Worm (Caenorhabditis elegans) whole organism, early embryonic: ENCODE results near the gene rpl-5.
A peak's percentile ranks its signal among the peaks of the same experiment; 100 is the strongest.

Source experiments
- B0310.2 ChIP-seq: sonication (generic microtip); optimal IDR thresholded peaks from 2 replicates; lab custom pipeline; 2016; ENCODE audit warnings: mild to moderate bottlenecking, missing genetic modification characterization, missing compliant biosample characterization
- F13C5.2 ChIP-seq: sonication (generic microtip); optimal IDR thresholded peaks from 2 replicates; lab custom pipeline; 2017; ENCODE audit warnings: mild to moderate bottlenecking, missing genetic modification characterization, inconsistent platforms, missing compliant biosample characterization
- aly-1 ChIP-seq: sonication (generic microtip); optimal IDR thresholded peaks from 2 replicates; lab custom pipeline; 2016; ENCODE audit warnings: missing genetic modification characterization, missing compliant biosample characterization
- ama-1 ChIP-seq: fragments of 150-350 bp; optimal IDR thresholded peaks from 2 replicates; lab custom pipeline; 2014
- ceh-13 ChIP-seq: fragments of 200-800 bp; sonication (Bioruptor generic); optimal IDR thresholded peaks from 2 replicates; lab custom pipeline; 2018; ENCODE audit warnings: mild to moderate bottlenecking, missing genetic modification characterization, missing compliant biosample characterization
- ceh-36 ChIP-seq: sonication (generic microtip); optimal IDR thresholded peaks from 2 replicates; lab custom pipeline; 2016; ENCODE audit warnings: missing genetic modification characterization, inconsistent platforms, missing compliant biosample characterization
- ets-7 ChIP-seq: sonication (generic microtip); optimal IDR thresholded peaks from 2 replicates; lab custom pipeline; 2016; ENCODE audit warnings: missing genotype, missing genetic modification characterization, missing compliant biosample characterization
- flt-1 ChIP-seq: fragments of 200-800 bp; sonication (Bioruptor generic); IDR thresholded peaks from 2 replicates; pipeline ENCODE4 v1.3.6; 2022; ENCODE audit warnings: missing genetic modification characterization, missing compliant biosample characterization
- hmbx-1 ChIP-seq: sonication (generic microtip); optimal IDR thresholded peaks from 2 replicates; lab custom pipeline; 2016; ENCODE audit warnings: mild to moderate bottlenecking, missing genetic modification characterization, missing compliant biosample characterization
- hmg-4 ChIP-seq: fragments of 200-800 bp; sonication (Bioruptor generic); optimal IDR thresholded peaks from 2 replicates; lab custom pipeline; 2018; ENCODE audit warnings: mild to moderate bottlenecking, missing genetic modification characterization, missing compliant biosample characterization
- hnd-1 ChIP-seq: sonication (generic microtip); optimal IDR thresholded peaks from 2 replicates; lab custom pipeline; 2016; ENCODE audit warnings: missing genetic modification characterization, missing compliant biosample characterization
- pes-1 ChIP-seq: fragments of 200-800 bp; sonication (Bioruptor generic); IDR thresholded peaks from 2 replicates; pipeline ENCODE4 v1.3.6; 2022; ENCODE audit warnings: missing genetic modification reagents, missing genetic modification characterization, missing compliant biosample characterization
- scrt-1 ChIP-seq: fragments of 200-800 bp; sonication (Bioruptor generic); IDR thresholded peaks from 2 replicates; pipeline ENCODE4 v1.3.6; 2022; ENCODE audit warnings: missing genetic modification characterization, missing compliant biosample characterization
- sea-1 ChIP-seq: fragments of 200-800 bp; sonication (Bioruptor generic); conservative IDR thresholded peaks from 2 replicates; pipeline ENCODE4 v1.3.6; 2022; ENCODE audit warnings: missing genetic modification characterization, missing compliant biosample characterization
- tbx-11 ChIP-seq: fragments of 200-800 bp; sonication (Bioruptor generic); IDR thresholded peaks from 2 replicates; pipeline ENCODE4 v1.3.6; 2022; ENCODE audit warnings: missing genetic modification characterization, missing compliant biosample characterization
- tbx-37 ChIP-seq: fragments of 200-800 bp; sonication (Bioruptor generic); conservative IDR thresholded peaks from 2 replicates; pipeline ENCODE4 v1.3.6; 2022; ENCODE audit warnings: missing genetic modification reagents, missing genetic modification characterization, missing compliant biosample characterization
- tra-4 ChIP-seq: sonication (generic microtip); optimal IDR thresholded peaks from 2 replicates; lab custom pipeline; 2017; ENCODE audit warnings: missing genetic modification characterization, missing compliant biosample characterization

The rpl-5 gene

ce11 chrII:8569038-8569977, at the start of gene rpl-5, which contains the start of gene col-38:
TSS of gene rpl-5 (plus strand) at chrII:8569927.
TSS of gene col-38 (minus strand) at chrII:8569088.
- TF ChIP-seq ceh-13, result no peak
- TF ChIP-seq tbx-37 (GFP tag; lab: Robert Waterston, UW), result no peak
- TF ChIP-seq hnd-1 (tag; lab: Kevin White, UChicago), result no peak
- TF ChIP-seq ama-1, result no peak
- peak; percentile 38; the same call in 1 of the 2 replicates for TF ChIP-seq flt-1 (GFP tag; lab: Robert Waterston, UW)
- TF ChIP-seq hmg-4 (GFP tag; lab: Kevin White, UChicago), result peak; percentile 39
- peak; percentile 73 for TF ChIP-seq F13C5.2

- TF ChIP-seq F13C5.2 (no peak), pes-1 (no peak), sea-1 (GFP tag; lab: Robert Waterston, UW) (no peak)
These were observed 49.1 kb upstream of the rpl-5 start, which contains the start of gene cht-2 for ce11 chrII:8520625-8521024. TSS of gene cht-2 (plus strand) at chrII:8520925.

ce11 chrII:8525133-8525736, 44.5 kb upstream of the rpl-5 start, which contains the start of the genes prp-9 and mrps-18B:
TSS of gene prp-9 (minus strand) at chrII:8525396.
TSS of gene mrps-18B (plus strand) at chrII:8525681.
- no peak for TF ChIP-seq F13C5.2
- TF ChIP-seq sea-1 (GFP tag; lab: Robert Waterston, UW), result no peak
- TF ChIP-seq scrt-1, result no peak
- TF ChIP-seq ceh-36 (tag; lab: Kevin White, UChicago), result no peak
- TF ChIP-seq B0310.2 (tag; lab: Kevin White, UChicago), result no peak
- no peak for TF ChIP-seq ets-7
- TF ChIP-seq hmbx-1, result no peak
- TF ChIP-seq flt-1 (GFP tag; lab: Robert Waterston, UW), result no peak
- no peak for TF ChIP-seq ceh-13
- no peak for TF ChIP-seq tbx-37 (GFP tag; lab: Robert Waterston, UW)
- no peak for TF ChIP-seq aly-1 (tag; lab: Kevin White, UChicago)
- no peak for TF ChIP-seq tbx-11 (GFP tag; lab: Robert Waterston, UW)
- TF ChIP-seq ama-1, result no peak
- no peak for TF ChIP-seq tra-4 (tag; lab: Kevin White, UChicago)
- TF ChIP-seq hmg-4 (GFP tag; lab: Kevin White, UChicago), result no peak
- no peak for TF ChIP-seq hnd-1 (tag; lab: Kevin White, UChicago)
- no peak for TF ChIP-seq pes-1

ce11 chrII:8529176-8529698, 40.5 kb upstream of the rpl-5 start:
- TF ChIP-seq F13C5.2 (no peak), ceh-36 (tag; lab: Kevin White, UChicago) (no peak), pes-1 (no peak), B0310.2 (tag; lab: Kevin White, UChicago) (no peak), sea-1 (GFP tag; lab: Robert Waterston, UW) (no peak), ama-1 (no peak), tbx-37 (GFP tag; lab: Robert Waterston, UW) (no peak), ceh-13 (no peak), aly-1 (tag; lab: Kevin White, UChicago) (no peak), hnd-1 (tag; lab: Kevin White, UChicago) (no peak), tbx-11 (GFP tag; lab: Robert Waterston, UW) (no peak), flt-1 (GFP tag; lab: Robert Waterston, UW) (no peak)

- TF ChIP-seq hmg-4 (GFP tag; lab: Kevin White, UChicago), result no peak
- no peak for TF ChIP-seq hmbx-1
These were observed 38.5 kb upstream of the rpl-5 start, which contains the start of gene gldi-7 for ce11 chrII:8531181-8531759. TSS of gene gldi-7 (minus strand) at chrII:8531222.

ce11 chrII:8532015-8532414, 37.7 kb upstream of the rpl-5 start:
- TF ChIP-seq hnd-1 (tag; lab: Kevin White, UChicago), result no peak
- TF ChIP-seq hmbx-1, result no peak
- no peak for TF ChIP-seq tbx-11 (GFP tag; lab: Robert Waterston, UW)
- TF ChIP-seq ama-1, result no peak

ce11 chrII:8536060-8536459, 33.7 kb upstream of the rpl-5 start, which contains the start of gene W01C9.2:
TSS of gene W01C9.2 (plus strand) at chrII:8536360.
- no peak for TF ChIP-seq B0310.2 (tag; lab: Kevin White, UChicago)
- no peak for TF ChIP-seq ama-1
- no peak for TF ChIP-seq tbx-11 (GFP tag; lab: Robert Waterston, UW)
- no peak for TF ChIP-seq aly-1 (tag; lab: Kevin White, UChicago)
- TF ChIP-seq flt-1 (GFP tag; lab: Robert Waterston, UW), result no peak
- TF ChIP-seq sea-1 (GFP tag; lab: Robert Waterston, UW), result no peak

- no peak for TF ChIP-seq hnd-1 (tag; lab: Kevin White, UChicago)
- TF ChIP-seq B0310.2 (tag; lab: Kevin White, UChicago), result no peak
- TF ChIP-seq tbx-11 (GFP tag; lab: Robert Waterston, UW), result no peak
- TF ChIP-seq sea-1 (GFP tag; lab: Robert Waterston, UW), result no peak
- no peak for TF ChIP-seq aly-1 (tag; lab: Kevin White, UChicago)
- no peak for TF ChIP-seq F13C5.2
- TF ChIP-seq scrt-1, result no peak
- TF ChIP-seq ets-7, result no peak
- no peak for TF ChIP-seq tra-4 (tag; lab: Kevin White, UChicago)
- TF ChIP-seq tbx-37 (GFP tag; lab: Robert Waterston, UW), result no peak
- no peak for TF ChIP-seq pes-1
- no peak for TF ChIP-seq ama-1
- TF ChIP-seq flt-1 (GFP tag; lab: Robert Waterston, UW), result no peak
- TF ChIP-seq hmg-4 (GFP tag; lab: Kevin White, UChicago), result no peak
- TF ChIP-seq ceh-36 (tag; lab: Kevin White, UChicago), result no peak
- no peak for TF ChIP-seq ceh-13
- no peak for TF ChIP-seq hmbx-1
These were observed 29.3 kb upstream of the rpl-5 start, which contains the start of gene pqn-73 for ce11 chrII:8540412-8540811. TSS of gene pqn-73 (plus strand) at chrII:8540712.
